Fruit fly (Drosophila melanogaster) S2 (cell line): ENCODE results near the gene maca.

ENCODE experiments used
- CG8478 ChIP-seq: fragments of >200 bp; optimal IDR thresholded peaks from 2 replicates; lab custom pipeline; 2018
- CTCF ChIP-seq, 2 experiments: fragments of >200 bp; optimal IDR thresholded peaks; 2 replicates each; lab custom pipeline; 2018

DNA sequence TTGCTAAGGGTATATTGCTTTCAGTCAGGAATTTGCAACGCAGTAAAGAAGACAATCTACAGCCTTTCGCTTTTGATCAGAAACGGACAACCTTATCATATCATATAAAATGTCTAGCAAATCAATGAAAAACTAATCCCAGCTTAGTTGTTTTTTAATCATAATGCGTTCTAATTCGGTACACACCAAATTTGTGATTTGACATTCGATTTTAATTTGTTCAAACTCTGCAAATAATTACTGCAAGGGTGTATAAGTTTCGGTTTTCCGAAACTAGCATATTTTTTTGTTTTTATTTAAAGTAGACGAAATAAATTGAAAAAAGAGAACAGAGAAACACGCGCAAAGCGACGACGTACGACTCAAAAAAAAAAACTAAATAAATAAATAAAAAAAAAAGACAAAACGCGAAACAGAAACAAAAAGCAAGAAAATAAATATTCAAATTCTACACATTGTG is 21.6 kb upstream of the maca start:
- TF ChIP-seq CG8478 (lab: Kevin White, UChicago): no peak
- no peak for TF ChIP-seq CTCF (optimal IDR thresholded peaks at IDR 0.05; lab: Kevin White, UChicago)
